1 fruit fly cellular context compared by ENCODE assay signal in the genomic region with DNA sequence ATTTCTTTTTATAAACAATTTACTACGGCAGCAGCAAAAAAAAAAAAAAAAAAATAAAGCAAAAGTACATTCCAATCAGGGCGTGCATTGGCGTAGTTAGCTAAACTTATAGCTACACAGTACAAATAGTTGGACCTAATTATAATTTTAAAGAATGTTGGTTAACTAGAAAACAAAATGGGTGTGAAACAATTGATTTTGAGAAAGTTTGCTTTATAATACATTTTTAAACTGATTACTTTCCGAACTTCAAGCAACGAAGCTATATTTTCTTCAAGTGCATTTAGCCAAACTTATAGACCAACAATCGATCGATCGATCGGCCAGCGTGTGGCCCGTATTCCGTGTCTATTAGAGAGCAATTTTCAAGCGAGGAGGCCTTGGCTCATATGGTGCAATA.
TF ChIP-seq lines count a peak whose summit lies in the region.

No protein-coding gene starts in this region.

TF ChIP-seq in whole organism, embryonic, 481 proteins besides CTCF, POLR2A, EP300 and RAD21 (continued from another document and continues in another):
- TF ChIP-seq CG4730 (GFP tag; IDR thresholded peaks at IDR 0.05; lab: Robert Waterston, UW) (no peak), CG12236 (GFP tag; optimal IDR thresholded peaks at IDR 0.05; lab: Kevin White, UChicago) (no peak), CG11504 (tag; optimal IDR thresholded peaks at IDR 0.05; lab: Kevin White, UChicago) (no peak), Ets65A (GFP tag; lab: Kevin White, UChicago) (peak; percentile 49), crol (GFP tag; IDR thresholded peaks at IDR 0.05; lab: Robert Waterston, UW) (no peak), pan (optimal IDR thresholded peaks at IDR 0.05; lab: Kevin White, UChicago) (no peak), pan (GFP tag; optimal IDR thresholded peaks at IDR 0.05 in 1 of 2, IDR thresholded peaks at IDR 0.05 in 1 of 2) (peak in 1 of 2 experiments; percentile 67), CG17912 (GFP tag; optimal IDR thresholded peaks at IDR 0.05; lab: Kevin White, UChicago) (no peak), Ssrp (tag; optimal IDR thresholded peaks at IDR 0.05; lab: Kevin White, UChicago) (peak; percentile 4), CG7271 (tag; optimal IDR thresholded peaks at IDR 0.05; lab: Kevin White, UChicago) (no peak), esg (GFP tag; conservative IDR thresholded peaks at IDR 0.05; lab: Robert Waterston, UW) (peak; percentile 39; the same call in 1 of the 2 replicates), Elba2 (GFP tag; optimal IDR thresholded peaks at IDR 0.05; lab: Kevin White, UChicago) (no peak), CG10274 (GFP tag; optimal IDR thresholded peaks at IDR 0.05; lab: Kevin White, UChicago) (no peak), Gug (GFP tag; IDR thresholded peaks at IDR 0.05; lab: Robert Waterston, UW) (no peak), CG5180 (GFP tag; optimal IDR thresholded peaks at IDR 0.05; lab: Kevin White, UChicago) (no peak), Fer3 (tag; optimal IDR thresholded peaks at IDR 0.05; lab: Kevin White, UChicago) (peak; percentile 48), mld (GFP tag; IDR thresholded peaks at IDR 0.05; lab: Robert Waterston, UW; ENCODE audit: partially characterized antibody) (no peak), bsh (GFP tag; optimal IDR thresholded peaks at IDR 0.05; lab: Kevin White, UChicago) (peak in 1 of 2 experiments; percentile 38), dmrt99B (tag; optimal IDR thresholded peaks at IDR 0.05; lab: Kevin White, UChicago) (peak; percentile 65), Trl (optimal IDR thresholded peaks at IDR 0.05; lab: Kevin White, UChicago) (no peak), Trl (GFP tag; optimal IDR thresholded peaks at IDR 0.05; lab: Kevin White, UChicago) (peak; percentile 0), CG18764 (GFP tag; optimal IDR thresholded peaks at IDR 0.05; lab: Kevin White, UChicago) (no peak), HmgD (GFP tag; optimal IDR thresholded peaks at IDR 0.05; lab: Kevin White, UChicago) (no peak), CHES-1-like (GFP tag; optimal IDR thresholded peaks at IDR 0.05; lab: Kevin White, UChicago) (no peak), CG16863 (GFP tag; optimal IDR thresholded peaks at IDR 0.05; lab: Kevin White, UChicago) (peak; percentile 25), CG17802 (tag; optimal IDR thresholded peaks at IDR 0.05; lab: Kevin White, UChicago) (no peak), Antp (GFP tag; optimal IDR thresholded peaks at IDR 0.05; lab: Kevin White, UChicago) (no peak), CG10366 (GFP tag; IDR thresholded peaks at IDR 0.05; lab: Robert Waterston, UW) (no peak), CG4820 (GFP tag; optimal IDR thresholded peaks at IDR 0.05; lab: Kevin White, UChicago) (no peak), lmd (GFP tag; IDR thresholded peaks at IDR 0.05; lab: Robert Waterston, UW) (0 out of 2 replicates have a peak, but pooled peaks have one; percentile 16), CG12769 (tag; optimal IDR thresholded peaks at IDR 0.05; lab: Kevin White, UChicago) (peak; percentile 43), CG33557 (GFP tag; optimal IDR thresholded peaks at IDR 0.05; lab: Kevin White, UChicago) (no peak), Sox102F (GFP tag; optimal IDR thresholded peaks at IDR 0.05; lab: Kevin White, UChicago) (peak; percentile 73), CG12659 (GFP tag; optimal IDR thresholded peaks at IDR 0.05; lab: Kevin White, UChicago) (peak; percentile 19), ems (GFP tag; optimal IDR thresholded peaks at IDR 0.05; lab: Kevin White, UChicago) (peak; percentile 4), phol (tag; optimal IDR thresholded peaks at IDR 0.05; lab: Kevin White, UChicago) (peak; percentile 47), lbe (GFP tag; optimal IDR thresholded peaks at IDR 0.05; lab: Kevin White, UChicago) (no peak), CG8281 (tag; optimal IDR thresholded peaks at IDR 0.05; lab: Kevin White, UChicago) (no peak), Dfd (GFP tag; optimal IDR thresholded peaks at IDR 0.05; lab: Kevin White, UChicago) (no peak), CG2120 (GFP tag; optimal IDR thresholded peaks at IDR 0.05; lab: Kevin White, UChicago) (peak; percentile 22), ATbp (GFP tag; optimal IDR thresholded peaks at IDR 0.05; lab: Kevin White, UChicago) (no peak), hb (GFP tag; IDR thresholded peaks at IDR 0.05; lab: Robert Waterston, UW; ENCODE audit: partially characterized antibody) (no peak), CG7839 (tag; optimal IDR thresholded peaks at IDR 0.05; lab: Kevin White, UChicago) (peak; percentile 58), CG12391 (tag; optimal IDR thresholded peaks at IDR 0.05; lab: Kevin White, UChicago) (peak; percentile 29), Jarid2 (GFP tag; optimal IDR thresholded peaks at IDR 0.05; lab: Kevin White, UChicago) (no peak), D19B (GFP tag; optimal IDR thresholded peaks at IDR 0.05; lab: Kevin White, UChicago) (no peak), CG12071 (GFP tag; optimal IDR thresholded peaks at IDR 0.05; lab: Kevin White, UChicago) (peak; percentile 9), sna (GFP tag; IDR thresholded peaks at IDR 0.05; lab: Robert Waterston, UW; ENCODE audit: partially characterized antibody) (no peak), Meics (GFP tag; optimal IDR thresholded peaks at IDR 0.05; lab: Kevin White, UChicago) (peak; percentile 12), Mes4 (GFP tag; optimal IDR thresholded peaks at IDR 0.05; lab: Kevin White, UChicago) (no peak), Fer1 (GFP tag; optimal IDR thresholded peaks at IDR 0.05; lab: Kevin White, UChicago) (peak; percentile 43), CG11456 (GFP tag; IDR thresholded peaks at IDR 0.05; lab: Robert Waterston, UW) (no peak), CG6689 (GFP tag; IDR thresholded peaks at IDR 0.05; lab: Robert Waterston, UW) (0 out of 2 replicates have a peak, but pooled peaks have one; percentile 8), onecut (GFP tag; IDR thresholded peaks at IDR 0.05; lab: Robert Waterston, UW) (peak; percentile 48), ash1 (GFP tag; optimal IDR thresholded peaks at IDR 0.05; lab: Kevin White, UChicago) (no peak), lov (optimal IDR thresholded peaks at IDR 0.05; lab: Kevin White, UChicago) (no peak), lov (GFP tag; IDR thresholded peaks at IDR 0.05; lab: Robert Waterston, UW) (no peak), zf30C (GFP tag; optimal IDR thresholded peaks at IDR 0.05; lab: Kevin White, UChicago) (no peak), CG15011 (GFP tag; optimal IDR thresholded peaks at IDR 0.05; lab: Kevin White, UChicago) (no peak), CG10979 (tag; optimal IDR thresholded peaks at IDR 0.05; lab: Kevin White, UChicago) (peak; percentile 12), stwl (tag; optimal IDR thresholded peaks at IDR 0.05; lab: Kevin White, UChicago) (no peak), TFAM (GFP tag; optimal IDR thresholded peaks at IDR 0.05; lab: Kevin White, UChicago) (no peak), Tbp (GFP tag; optimal IDR thresholded peaks at IDR 0.05; lab: Kevin White, UChicago) (no peak), stc (GFP tag; IDR thresholded peaks at IDR 0.05; lab: Robert Waterston, UW) (peak; percentile 37; the same call in 1 of the 2 replicates), Oaz (GFP tag; IDR thresholded peaks at IDR 0.05; lab: Robert Waterston, UW) (no peak), Asciz (GFP tag; optimal IDR thresholded peaks at IDR 0.05; lab: Kevin White, UChicago) (peak; percentile 21), CG9797 (GFP tag; optimal IDR thresholded peaks at IDR 0.05; lab: Kevin White, UChicago) (no peak), Drgx (GFP tag; IDR thresholded peaks at IDR 0.05; lab: Robert Waterston, UW) (peak; percentile 13; the same call in 1 of the 2 replicates), dysf (GFP tag; IDR thresholded peaks at IDR 0.05; lab: Robert Waterston, UW) (peak; percentile 65), ssp (GFP tag; IDR thresholded peaks at IDR 0.05; lab: Robert Waterston, UW) (no peak), Adf1 (GFP tag; IDR thresholded peaks at IDR 0.05; lab: Robert Waterston, UW) (no peak), HLH3B (GFP tag; IDR thresholded peaks at IDR 0.05; lab: Robert Waterston, UW) (peak; percentile 42; the same call in 1 of the 2 replicates), CG32772 (GFP tag; IDR thresholded peaks at IDR 0.05; lab: Robert Waterston, UW) (0 out of 2 replicates have a peak, but pooled peaks have one; percentile 29), CG12744 (GFP tag; optimal IDR thresholded peaks at IDR 0.05; lab: Kevin White, UChicago) (peak; percentile 4), CG10462 (GFP tag; optimal IDR thresholded peaks at IDR 0.05; lab: Kevin White, UChicago) (no peak), CG14667 (GFP tag; IDR thresholded peaks at IDR 0.05; lab: Robert Waterston, UW) (no peak), Lpt (GFP tag; optimal IDR thresholded peaks at IDR 0.05; lab: Kevin White, UChicago) (no peak), Dll (GFP tag; IDR thresholded peaks at IDR 0.05; lab: Robert Waterston, UW; ENCODE audit: partially characterized antibody) (no peak), Ada2b (GFP tag; IDR thresholded peaks at IDR 0.05; lab: Robert Waterston, UW) (peak; percentile 31; the same call in 1 of the 2 replicates), tup (GFP tag; optimal IDR thresholded peaks at IDR 0.05; lab: Kevin White, UChicago) (no peak), pzg (GFP tag; optimal IDR thresholded peaks at IDR 0.05; lab: Kevin White, UChicago) (no peak), Abd-B (GFP tag; optimal IDR thresholded peaks at IDR 0.05; lab: Kevin White, UChicago) (no peak), Atf6 (GFP tag; IDR thresholded peaks at IDR 0.05; lab: Robert Waterston, UW) (peak; percentile 39; the same call in 1 of the 2 replicates), Hmx (GFP tag; optimal IDR thresholded peaks at IDR 0.05; lab: Kevin White, UChicago) (no peak), CG8765 (GFP tag; IDR thresholded peaks at IDR 0.05; lab: Robert Waterston, UW) (no peak), CG5245 (GFP tag; optimal IDR thresholded peaks at IDR 0.05; lab: Kevin White, UChicago) (peak; percentile 9), CG9727 (GFP tag; optimal IDR thresholded peaks at IDR 0.05; lab: Kevin White, UChicago) (no peak), CG15269 (tag; optimal IDR thresholded peaks at IDR 0.05; lab: Kevin White, UChicago) (peak; percentile 70), CG12219 (GFP tag; optimal IDR thresholded peaks at IDR 0.05; lab: Kevin White, UChicago) (peak; percentile 23), nerfin-2 (GFP tag; IDR thresholded peaks at IDR 0.05; lab: Robert Waterston, UW; ENCODE audit: partially characterized antibody) (no peak), Awh (GFP tag; IDR thresholded peaks at IDR 0.05; lab: Robert Waterston, UW) (no peak), tin (GFP tag; optimal IDR thresholded peaks at IDR 0.05; lab: Kevin White, UChicago) (peak; percentile 19), dati (GFP tag; IDR thresholded peaks at IDR 0.05; lab: Robert Waterston, UW) (no peak), dmrt11E (tag; optimal IDR thresholded peaks at IDR 0.05; lab: Kevin White, UChicago) (no peak), Dp (GFP tag; optimal IDR thresholded peaks at IDR 0.05; lab: Kevin White, UChicago) (no peak), CG4617 (GFP tag; optimal IDR thresholded peaks at IDR 0.05; lab: Kevin White, UChicago; ENCODE audit: borderline replicate concordance) (no peak), p53 (GFP tag; optimal IDR thresholded peaks at IDR 0.05; lab: Kevin White, UChicago) (no peak), CG9437 (GFP tag; optimal IDR thresholded peaks at IDR 0.05; lab: Kevin White, UChicago) (peak; percentile 5), gsb (GFP tag; IDR thresholded peaks at IDR 0.05; lab: Robert Waterston, UW) (0 out of 2 replicates have a peak, but pooled peaks have one; percentile 6), ab (GFP tag; optimal IDR thresholded peaks at IDR 0.05; lab: Kevin White, UChicago) (no peak), vvl (GFP tag; IDR thresholded peaks at IDR 0.05; lab: Robert Waterston, UW) (peak; percentile 26; the same call in 1 of the 2 replicates), gro (GFP tag; optimal IDR thresholded peaks at IDR 0.05; lab: Kevin White, UChicago) (no peak), CG17385 (GFP tag; optimal IDR thresholded peaks at IDR 0.05; lab: Kevin White, UChicago) (peak; percentile 35), CG18262 (tag; optimal IDR thresholded peaks at IDR 0.05; lab: Kevin White, UChicago) (no peak), Dip2 (GFP tag; IDR thresholded peaks at IDR 0.05; lab: Robert Waterston, UW) (no peak), Xbp1 (GFP tag; optimal IDR thresholded peaks at IDR 0.05; lab: Kevin White, UChicago) (peak; percentile 7), CG7928 (GFP tag; optimal IDR thresholded peaks at IDR 0.05; lab: Kevin White, UChicago) (no peak), CG5953 (GFP tag; IDR thresholded peaks at IDR 0.05; lab: Robert Waterston, UW) (no peak), CG30403 (GFP tag; optimal IDR thresholded peaks at IDR 0.05; lab: Kevin White, UChicago) (peak; percentile 40), zfh2 (GFP tag; optimal IDR thresholded peaks at IDR 0.05; lab: Kevin White, UChicago) (no peak), chn (GFP tag; optimal IDR thresholded peaks at IDR 0.05; lab: Kevin White, UChicago) (no peak), gt (GFP tag; IDR thresholded peaks at IDR 0.05; lab: Robert Waterston, UW) (no peak), row (GFP tag; IDR thresholded peaks at IDR 0.05; lab: Robert Waterston, UW) (peak; percentile 42), dan (GFP tag; IDR thresholded peaks at IDR 0.05; lab: Robert Waterston, UW) (no peak), Doc3 (GFP tag; IDR thresholded peaks at IDR 0.05; lab: Robert Waterston, UW; ENCODE audit: partially characterized antibody) (no peak), Vsx1 (GFP tag; optimal IDR thresholded peaks at IDR 0.05; lab: Kevin White, UChicago) (no peak), slou (GFP tag; optimal IDR thresholded peaks at IDR 0.05; lab: Kevin White, UChicago) (no peak), slbo (GFP tag; IDR thresholded peaks at IDR 0.05; lab: Robert Waterston, UW) (peak; percentile 40; the same call in 1 of the 2 replicates), CG16815 (GFP tag; optimal IDR thresholded peaks at IDR 0.05; lab: Kevin White, UChicago) (no peak), HLHmδ (GFP tag; optimal IDR thresholded peaks at IDR 0.05; lab: Kevin White, UChicago) (no peak), hth (optimal IDR thresholded peaks at IDR 0.05; lab: Kevin White, UChicago) (no peak), chinmo (GFP tag; IDR thresholded peaks at IDR 0.05; lab: Robert Waterston, UW; ENCODE audit: partially characterized antibody) (no peak), CG16779 (GFP tag; IDR thresholded peaks at IDR 0.05; lab: Robert Waterston, UW) (no peak), CG42726 (GFP tag; IDR thresholded peaks at IDR 0.05; lab: Robert Waterston, UW; ENCODE audit: partially characterized antibody) (no peak), kni (GFP tag; optimal IDR thresholded peaks at IDR 0.05; lab: Kevin White, UChicago) (no peak), NfI (GFP tag; optimal IDR thresholded peaks at IDR 0.05; lab: Kevin White, UChicago) (peak; percentile 34), PHDP (tag; optimal IDR thresholded peaks at IDR 0.05; lab: Kevin White, UChicago) (peak; percentile 40), Sox100B (GFP tag; optimal IDR thresholded peaks at IDR 0.05; lab: Kevin White, UChicago) (no peak), Xrp1 (GFP tag; IDR thresholded peaks at IDR 0.05; lab: Robert Waterston, UW) (peak; percentile 45)
